Worm (Caenorhabditis elegans) whole organism, L1 larva: Measurements from ENCODE around the gene M03C11.1.

ENCODE experiments used
- fkh-4 ChIP-seq: sonication (generic microtip); optimal IDR thresholded peaks from 2 replicates; lab custom pipeline; 2016; ENCODE audit warnings: missing compliant biosample characterization, missing genetic modification characterization, borderline replicate concordance
- isw-1 ChIP-seq: fragments of 200-800 bp; sonication (Bioruptor generic); IDR thresholded peaks from 2 replicates; pipeline ENCODE4 v1.3.6; 2022; ENCODE audit warnings: missing genetic modification characterization, missing compliant biosample characterization
- snpc-4 ChIP-seq: fragments of 150-350 bp; optimal IDR thresholded peaks from 2 replicates; lab custom pipeline; 2014; ENCODE audit warnings: missing biosample characterization, missing genetic modification characterization
- zag-1 ChIP-seq: fragments of 150-350 bp; optimal IDR thresholded peaks from 2 replicates; lab custom pipeline; 2014; ENCODE audit warnings: missing biosample characterization, missing genetic modification characterization
- ztf-11 ChIP-seq, 2 experiments: sonication (generic microtip); optimal IDR thresholded peaks; 2 replicates each; lab custom pipeline; 2016 to 2017; ENCODE audit warnings: missing genetic modification characterization in 2 of 2, missing biosample characterization in 1 of 2, missing compliant biosample characterization in 1 of 2

DNA sequence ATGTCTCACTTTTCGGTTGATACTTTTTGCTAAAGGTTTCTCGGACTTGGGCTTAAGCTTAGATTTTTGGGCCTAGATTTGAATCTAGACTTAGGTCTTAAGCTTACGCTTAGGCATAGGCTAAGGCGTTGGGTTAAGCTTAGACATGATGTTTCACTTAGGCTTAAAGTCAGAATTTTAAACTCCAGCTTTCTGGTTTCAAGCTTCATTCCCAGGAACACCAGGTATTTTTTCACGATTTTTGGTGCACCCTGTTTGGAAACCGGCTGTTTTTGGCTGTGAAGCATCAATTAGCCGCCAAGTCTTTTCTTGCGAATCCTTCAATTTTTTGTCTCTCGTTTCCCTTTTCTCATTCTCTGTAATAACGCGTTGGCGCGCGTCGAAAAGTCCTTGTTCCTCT lies 22.0 kb downstream of the M03C11.1 start:
- TF ChIP-seq isw-1 (GFP tag; lab: Robert Waterston, UW) (no peak), fkh-4 (no peak), snpc-4 (no peak), zag-1 (tag; lab: Kevin White, UChicago) (no peak), ztf-11 (tag; optimal IDR thresholded peaks at IDR 0.05; lab: Kevin White, UChicago) (no peak)
